In genomic region chrII:5237699-5238098, ce11 we compare ENCODE assay signal across 8 worm cellular contexts.
TF ChIP-seq lines count a peak whose summit lies in the region.

No protein-coding gene starts in this region.

TF ChIP-seq in whole organism, L1 larva, 84 proteins besides CTCF, POLR2A, EP300 and RAD21 (continues in another document):
- TF ChIP-seq unc-86 (tag; optimal IDR thresholded peaks at IDR 0.05; lab: Kevin White, UChicago) = no peak
- TF ChIP-seq elt-2 (tag; optimal IDR thresholded peaks at IDR 0.05; lab: Kevin White, UChicago) = peak; percentile 24
- TF ChIP-seq nhr-20 (tag; optimal IDR thresholded peaks at IDR 0.05; lab: Kevin White, UChicago) = peak; percentile 21
- no peak for TF ChIP-seq C34B4.2 (tag; optimal IDR thresholded peaks at IDR 0.05; lab: Kevin White, UChicago)
- peak; percentile 33 for TF ChIP-seq nhr-71 (tag; optimal IDR thresholded peaks at IDR 0.05; lab: Kevin White, UChicago)
- no peak for TF ChIP-seq dsc-1 (tag; optimal IDR thresholded peaks at IDR 0.05; lab: Kevin White, UChicago)
- TF ChIP-seq lsy-2 (tag; optimal IDR thresholded peaks at IDR 0.05; lab: Kevin White, UChicago) = peak in 1 of 2 experiments; percentile 21
- peak; percentile 20 for TF ChIP-seq swsn-7 (tag; optimal IDR thresholded peaks at IDR 0.05; lab: Kevin White, UChicago)
- TF ChIP-seq mdl-1 (tag; optimal IDR thresholded peaks at IDR 0.05; lab: Kevin White, UChicago) = peak in 1 of 2 experiments; percentile 27
- peak; percentile 35 for TF ChIP-seq nhr-47 (tag; optimal IDR thresholded peaks at IDR 0.05; lab: Kevin White, UChicago)
- TF ChIP-seq nhr-19 (GFP tag; conservative IDR thresholded peaks at IDR 0.05; lab: Robert Waterston, UW) = peak; percentile 44

TF ChIP-seq in whole organism, L2 larva, 48 proteins besides CTCF, POLR2A, EP300 and RAD21:
- TF ChIP-seq sma-9 (GFP tag; optimal IDR thresholded peaks at IDR 0.05; lab: Kevin White, UChicago) (peak; percentile 22), sma-9 (tag; optimal IDR thresholded peaks at IDR 0.05; lab: Kevin White, UChicago) (no peak), lin-39 (tag; optimal IDR thresholded peaks at IDR 0.05; lab: Kevin White, UChicago) (no peak), nhr-129 (tag; optimal IDR thresholded peaks at IDR 0.05; lab: Kevin White, UChicago) (peak; percentile 47), gmeb-1 (tag; optimal IDR thresholded peaks at IDR 0.05; lab: Kevin White, UChicago) (peak; percentile 24)

TF ChIP-seq in whole organism, L3 larva, 47 proteins besides CTCF, POLR2A, EP300 and RAD21:
- no peak for TF ChIP-seq ceh-28 (tag; optimal IDR thresholded peaks at IDR 0.05; lab: Kevin White, UChicago)
- TF ChIP-seq nfya-1 (tag; optimal IDR thresholded peaks at IDR 0.05; lab: Kevin White, UChicago; ENCODE audit: insufficient read depth) = peak; percentile 3
- TF ChIP-seq lsy-12 (tag; optimal IDR thresholded peaks at IDR 0.05; lab: Kevin White, UChicago) = peak; percentile 4
- TF ChIP-seq hmg-11 (tag; optimal IDR thresholded peaks at IDR 0.05; lab: Kevin White, UChicago) = no peak
- peak; percentile 26 for TF ChIP-seq pqm-1 (tag; optimal IDR thresholded peaks at IDR 0.05; lab: Kevin White, UChicago)
- TF ChIP-seq elt-2 (tag; optimal IDR thresholded peaks at IDR 0.05; lab: Kevin White, UChicago) = peak; percentile 57

TF ChIP-seq in whole organism, L4 larva, 104 proteins besides CTCF, POLR2A, EP300 and RAD21 (continues in another document):
- TF ChIP-seq mes-2 (tag; optimal IDR thresholded peaks at IDR 0.05; lab: Kevin White, UChicago; ENCODE audit: poor library complexity, severe bottlenecking) = peak; percentile 59
- TF ChIP-seq egl-43 (GFP tag; IDR thresholded peaks at IDR 0.05; lab: Robert Waterston, UW) = peak; percentile 72
- 0 out of 2 replicates have a peak, but pooled peaks have one; percentile 53 for TF ChIP-seq vab-7 (GFP tag; IDR thresholded peaks at IDR 0.05; lab: Robert Waterston, UW)
- peak; percentile 11 for TF ChIP-seq unc-130 (GFP tag; optimal IDR thresholded peaks at IDR 0.05; lab: Kevin White, UChicago)
- TF ChIP-seq Y75B8A.6 (GFP tag; IDR thresholded peaks at IDR 0.05; lab: Robert Waterston, UW) = no peak
- peak; percentile 1 for TF ChIP-seq mxl-3 (GFP tag; optimal IDR thresholded peaks at IDR 0.05; lab: Kevin White, UChicago)
- TF ChIP-seq tra-1 (GFP tag; IDR thresholded peaks at IDR 0.05; lab: Robert Waterston, UW) = peak; percentile 52; the same call in 1 of the 2 replicates
- no peak for TF ChIP-seq nhr-6 (tag; optimal IDR thresholded peaks at IDR 0.05; lab: Kevin White, UChicago)
- TF ChIP-seq zfp-3 (GFP tag; conservative IDR thresholded peaks at IDR 0.05; lab: Robert Waterston, UW) = 0 out of 2 replicates have a peak, but pooled peaks have one; percentile 46
- TF ChIP-seq Y48G9A.11 (GFP tag; IDR thresholded peaks at IDR 0.05; lab: Robert Waterston, UW) = peak; percentile 58
- peak; percentile 93 for TF ChIP-seq aha-1 (tag; lab: Kevin White, UChicago)
- peak; percentile 45; the same call in 1 of the 2 replicates for TF ChIP-seq T26A8.4 (GFP tag; IDR thresholded peaks at IDR 0.05; lab: Robert Waterston, UW)
- TF ChIP-seq dmd-6 (GFP tag; IDR thresholded peaks at IDR 0.05; lab: Robert Waterston, UW) = peak; percentile 53

TF ChIP-seq in whole organism, early embryonic, 17 proteins besides CTCF, POLR2A, EP300 and RAD21 (continues in another document):
- TF ChIP-seq tra-4 (tag; optimal IDR thresholded peaks at IDR 0.05; lab: Kevin White, UChicago) = no peak
- 0 out of 2 replicates have a peak, but pooled peaks have one; percentile 10 for TF ChIP-seq flt-1 (GFP tag; IDR thresholded peaks at IDR 0.05; lab: Robert Waterston, UW)
- TF ChIP-seq ceh-13 (GFP tag; optimal IDR thresholded peaks at IDR 0.05; lab: Kevin White, UChicago) = no peak
- TF ChIP-seq aly-1 (tag; optimal IDR thresholded peaks at IDR 0.05; lab: Kevin White, UChicago) = no peak
- TF ChIP-seq hmg-4 (GFP tag; optimal IDR thresholded peaks at IDR 0.05; lab: Kevin White, UChicago) = no peak
- TF ChIP-seq pes-1 (GFP tag; IDR thresholded peaks at IDR 0.05; lab: Robert Waterston, UW) = no peak
- TF ChIP-seq F13C5.2 (tag; optimal IDR thresholded peaks at IDR 0.05; lab: Kevin White, UChicago) = no peak
- TF ChIP-seq hnd-1 (tag; optimal IDR thresholded peaks at IDR 0.05; lab: Kevin White, UChicago) = no peak
- no peak for TF ChIP-seq sea-1 (GFP tag; conservative IDR thresholded peaks at IDR 0.05; lab: Robert Waterston, UW)
- TF ChIP-seq B0310.2 (tag; optimal IDR thresholded peaks at IDR 0.05; lab: Kevin White, UChicago) = no peak
- no peak for TF ChIP-seq tbx-37 (GFP tag; conservative IDR thresholded peaks at IDR 0.05; lab: Robert Waterston, UW)
- 0 out of 2 replicates have a peak, but pooled peaks have one; percentile 43 for TF ChIP-seq tbx-11 (GFP tag; IDR thresholded peaks at IDR 0.05; lab: Robert Waterston, UW)
- no peak for TF ChIP-seq hmbx-1 (tag; optimal IDR thresholded peaks at IDR 0.05; lab: Kevin White, UChicago)
- peak; percentile 61; the same call in 1 of the 2 replicates for TF ChIP-seq scrt-1 (GFP tag; IDR thresholded peaks at IDR 0.05; lab: Robert Waterston, UW)

TF ChIP-seq in whole organism, midembryonic, 9 proteins besides CTCF, POLR2A, EP300 and RAD21:
- no peak for TF ChIP-seq tab-1 (GFP tag; IDR thresholded peaks at IDR 0.05; lab: Robert Waterston, UW)
- no peak for TF ChIP-seq med-1 (GFP tag; optimal IDR thresholded peaks at IDR 0.05; lab: Kevin White, UChicago; ENCODE audit: insufficient read depth)
- TF ChIP-seq ref-1 (GFP tag; conservative IDR thresholded peaks at IDR 0.05; lab: Robert Waterston, UW) = 0 out of 2 replicates have a peak, but pooled peaks have one; percentile 15
- peak; percentile 62; the same call in 1 of the 2 replicates for TF ChIP-seq ztf-29 (GFP tag; IDR thresholded peaks at IDR 0.05; lab: Robert Waterston, UW)
- TF ChIP-seq ztf-23 (GFP tag; IDR thresholded peaks at IDR 0.05; lab: Robert Waterston, UW) = peak; percentile 56; the same call in 1 of the 2 replicates
- no peak for TF ChIP-seq klf-2 (GFP tag; conservative IDR thresholded peaks at IDR 0.05; lab: Robert Waterston, UW)
- TF ChIP-seq T22C8.4 (GFP tag; IDR thresholded peaks at IDR 0.05; lab: Robert Waterston, UW) = no peak
- peak; percentile 72 for TF ChIP-seq flt-1 (GFP tag; IDR thresholded peaks at IDR 0.05; lab: Robert Waterston, UW)

TF ChIP-seq in whole organism, mixed stage, embryonic, 35 proteins besides CTCF, POLR2A, EP300 and RAD21:
- no peak for TF ChIP-seq nhr-28 (tag; optimal IDR thresholded peaks at IDR 0.05; lab: Kevin White, UChicago)
- peak; percentile 2 for TF ChIP-seq sem-2 (GFP tag; optimal IDR thresholded peaks at IDR 0.05; lab: Kevin White, UChicago)
- TF ChIP-seq mls-2 (tag; optimal IDR thresholded peaks at IDR 0.05; lab: Kevin White, UChicago) = no peak
- TF ChIP-seq nhr-76 (tag; optimal IDR thresholded peaks at IDR 0.05; lab: Kevin White, UChicago) = no peak
- no peak for TF ChIP-seq nhr-12 (tag; optimal IDR thresholded peaks at IDR 0.05; lab: Kevin White, UChicago)
TF ChIP-seq in whole organism, mixed stage, embryonic: peak in this region for 1.

TF ChIP-seq in whole organism, young adult, 124 proteins besides CTCF, POLR2A, EP300 and RAD21 (continues in another document):
- TF ChIP-seq snpc-1.1 (tag; optimal IDR thresholded peaks at IDR 0.05; lab: Kevin White, UChicago; ENCODE audit: insufficient read depth) (no peak), rcor-1 (GFP tag; IDR thresholded peaks at IDR 0.05; lab: Robert Waterston, UW) (no peak), tlf-1 (GFP tag; optimal IDR thresholded peaks at IDR 0.05; lab: Kevin White, UChicago) (no peak), ceh-40 (GFP tag; IDR thresholded peaks at IDR 0.05; lab: Robert Waterston, UW) (no peak), lin-26 (GFP tag; IDR thresholded peaks at IDR 0.05; lab: Robert Waterston, UW) (peak; percentile 66; the same call in 1 of the 2 replicates), ztf-28 (GFP tag; IDR thresholded peaks at IDR 0.05; lab: Robert Waterston, UW) (0 out of 2 replicates have a peak, but pooled peaks have one; percentile 24), snpc-4 (GFP tag; optimal IDR thresholded peaks at IDR 0.05; lab: Kevin White, UChicago) (no peak), snpc-4 (tag; optimal IDR thresholded peaks at IDR 0.05; lab: Kevin White, UChicago) (no peak), Y79H2A.3 (GFP tag; conservative IDR thresholded peaks at IDR 0.05; lab: Robert Waterston, UW) (0 out of 2 replicates have a peak, but pooled peaks have one; percentile 28), mes-4 (tag; optimal IDR thresholded peaks at IDR 0.05; lab: Kevin White, UChicago) (no peak), ekl-4 (GFP tag; IDR thresholded peaks at IDR 0.05; lab: Robert Waterston, UW) (peak; percentile 53; the same call in 1 of the 2 replicates), rec-8 (tag; optimal IDR thresholded peaks at IDR 0.05; lab: Kevin White, UChicago) (no peak), mxl-1 (tag; optimal IDR thresholded peaks at IDR 0.05; lab: Kevin White, UChicago) (no peak), bed-1 (GFP tag; IDR thresholded peaks at IDR 0.05; lab: Robert Waterston, UW) (no peak), nhr-179 (tag; optimal IDR thresholded peaks at IDR 0.05; lab: Kevin White, UChicago) (no peak), F22D6.2 (tag; optimal IDR thresholded peaks at IDR 0.05; lab: Kevin White, UChicago) (no peak), ets-4 (GFP tag; optimal IDR thresholded peaks at IDR 0.05; lab: Kevin White, UChicago) (no peak), xnd-1 (tag; optimal IDR thresholded peaks at IDR 0.05; lab: Kevin White, UChicago) (no peak), hmg-1.2 (GFP tag; IDR thresholded peaks at IDR 0.05; lab: Robert Waterston, UW) (peak; percentile 59), lsy-27 (tag; optimal IDR thresholded peaks at IDR 0.05; lab: Kevin White, UChicago; ENCODE audit: borderline replicate concordance, insufficient read depth) (no peak), mel-28 (tag; optimal IDR thresholded peaks at IDR 0.05; lab: Kevin White, UChicago; ENCODE audit: borderline replicate concordance) (no peak), lin-54 (GFP tag; optimal IDR thresholded peaks at IDR 0.05; lab: Kevin White, UChicago) (no peak), D2030.7 (GFP tag; IDR thresholded peaks at IDR 0.05; lab: Robert Waterston, UW) (peak; percentile 54), cebp-2 (GFP tag; IDR thresholded peaks at IDR 0.05; lab: Robert Waterston, UW) (no peak), mcd-1 (GFP tag; IDR thresholded peaks at IDR 0.05; lab: Robert Waterston, UW) (no peak), B0035.1 (tag; optimal IDR thresholded peaks at IDR 0.05; lab: Kevin White, UChicago) (no peak), unc-130 (GFP tag; optimal IDR thresholded peaks at IDR 0.05; lab: Kevin White, UChicago) (no peak), repo-1 (tag; optimal IDR thresholded peaks at IDR 0.05; lab: Kevin White, UChicago) (no peak), B0019.2 (GFP tag; conservative IDR thresholded peaks at IDR 0.05; lab: Robert Waterston, UW) (no peak), let-526 (GFP tag; IDR thresholded peaks at IDR 0.05; lab: Robert Waterston, UW) (no peak), sptf-2 (GFP tag; optimal IDR thresholded peaks at IDR 0.05; lab: Kevin White, UChicago) (no peak), ceh-27 (GFP tag; optimal IDR thresholded peaks at IDR 0.05; lab: Kevin White, UChicago) (peak; percentile 0), Y95B8A.8 (GFP tag; IDR thresholded peaks at IDR 0.05; lab: Robert Waterston, UW) (no peak)
